Worm (Caenorhabditis elegans) whole organism, L1 larva: Measurements from ENCODE around the gene rpc-25.

Source experiments
- F16B12.6 ChIP-seq: fragments of 150-350 bp; optimal IDR thresholded peaks from 2 replicates; lab custom pipeline; 2014; ENCODE audit warnings: missing biosample characterization, missing genetic modification characterization
- alr-1 ChIP-seq: fragments of 200-800 bp; sonication (Bioruptor generic); optimal IDR thresholded peaks from 2 replicates; lab custom pipeline; 2018; ENCODE audit warnings: borderline replicate concordance, mild to moderate bottlenecking, missing genetic modification characterization, missing compliant biosample characterization
- blmp-1 ChIP-seq: fragments of 150-350 bp; optimal IDR thresholded peaks from 2 replicates; lab custom pipeline; 2014; ENCODE audit warnings: missing biosample characterization, missing genetic modification characterization
- efl-3 ChIP-seq: fragments of 200-800 bp; sonication (Bioruptor generic); optimal IDR thresholded peaks from 2 replicates; lab custom pipeline; 2018; ENCODE audit warnings: mild to moderate bottlenecking, missing genetic modification characterization, missing compliant biosample characterization
- egl-13 ChIP-seq: sonication (generic microtip); optimal IDR thresholded peaks from 2 replicates; lab custom pipeline; 2016; ENCODE audit warnings: missing genotype, missing genetic modification reagents, missing genetic modification characterization, missing compliant biosample characterization
- fkh-10 ChIP-seq: sonication (generic microtip); optimal IDR thresholded peaks from 2 replicates; lab custom pipeline; 2017; ENCODE audit warnings: missing biosample characterization, missing genetic modification reagents, missing genetic modification characterization
- hlh-17 ChIP-seq: fragments of 200-800 bp; sonication (Bioruptor generic); optimal IDR thresholded peaks from 2 replicates; lab custom pipeline; 2018; ENCODE audit warnings: missing genetic modification characterization, mild to moderate bottlenecking, missing compliant biosample characterization, moderate library complexity, borderline replicate concordance
- lir-3 ChIP-seq: sonication (generic microtip); optimal IDR thresholded peaks from 2 replicates; lab custom pipeline; 2016; ENCODE audit warnings: mild to moderate bottlenecking, missing genetic modification characterization, moderate library complexity, missing compliant biosample characterization; ENCODE audit not compliant: poor library complexity
- mdl-1 ChIP-seq, 2 experiments: fragments of 150-350 bp; optimal IDR thresholded peaks; 2 replicates each; lab custom pipeline; 2014 to 2017; ENCODE audit warnings: missing biosample characterization in 2 of 2, missing genetic modification characterization in 2 of 2, inconsistent platforms in 1 of 2
- mep-1 ChIP-seq: fragments of 150-350 bp; optimal IDR thresholded peaks from 2 replicates; lab custom pipeline; 2014; ENCODE audit warnings: missing biosample characterization, missing genetic modification characterization
- pax-3 ChIP-seq: fragments of 200-800 bp; sonication (Bioruptor generic); optimal IDR thresholded peaks from 2 replicates; lab custom pipeline; 2018; ENCODE audit warnings: mild to moderate bottlenecking, missing genetic modification characterization, moderate library complexity, missing compliant biosample characterization
- rnt-1 ChIP-seq: sonication (generic microtip); optimal IDR thresholded peaks from 2 replicates; lab custom pipeline; 2016; ENCODE audit warnings: mild to moderate bottlenecking, missing genetic modification characterization, moderate library complexity, missing compliant biosample characterization
- snpc-4 ChIP-seq: fragments of 150-350 bp; optimal IDR thresholded peaks from 2 replicates; lab custom pipeline; 2014; ENCODE audit warnings: missing biosample characterization, missing genetic modification characterization
- unc-62 ChIP-seq: fragments of 150-350 bp; optimal IDR thresholded peaks from 2 replicates; lab custom pipeline; 2014; ENCODE audit warnings: missing biosample characterization, missing genetic modification reagents, missing genetic modification characterization

DNA sequence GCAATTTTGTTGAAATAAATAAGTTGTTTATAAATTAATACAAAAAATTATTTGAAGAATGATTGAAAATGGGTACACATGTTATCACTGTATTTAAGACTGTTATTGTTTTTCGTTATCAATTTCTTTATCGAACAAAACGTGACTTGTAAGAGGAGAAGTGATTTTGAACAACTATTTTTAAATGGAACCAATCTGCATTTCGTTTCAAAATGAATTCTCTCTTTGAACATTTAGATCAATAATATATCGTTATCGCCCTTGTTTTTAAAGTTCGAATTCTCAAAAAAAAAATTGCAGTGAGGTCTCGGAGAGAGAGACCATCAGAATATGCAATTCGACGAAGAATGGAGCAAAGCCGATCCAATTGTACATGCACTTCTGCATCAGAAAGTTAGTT is 27.2 kb downstream of the rpc-25 start, which contains the start of gene cul-5:
- TF ChIP-seq hlh-17 (GFP tag; lab: Kevin White, UChicago) (no peak), lir-3 (tag; lab: Kevin White, UChicago) (no peak), mdl-1 (tag; optimal IDR thresholded peaks at IDR 0.05; lab: Kevin White, UChicago) (no peak), alr-1 (tag; lab: Kevin White, UChicago) (no peak), mep-1 (tag; lab: Kevin White, UChicago) (no peak), unc-62 (GFP tag; lab: Kevin White, UChicago) (no peak), blmp-1 (tag; lab: Kevin White, UChicago) (no peak), fkh-10 (GFP tag; lab: Kevin White, UChicago) (no peak), pax-3 (tag; lab: Kevin White, UChicago) (no peak), rnt-1 (tag; lab: Kevin White, UChicago) (no peak), egl-13 (no peak), snpc-4 (tag; lab: Kevin White, UChicago) (no peak), efl-3 (GFP tag; lab: Kevin White, UChicago) (no peak), F16B12.6 (no peak)
